Fruit fly (Drosophila melanogaster) whole organism, embryonic: ENCODE results near the gene CG13631.

ENCODE experiments used
- ATbp ChIP-seq: fragments of 200-800 bp; sonication (Bioruptor generic); optimal IDR thresholded peaks from 2 replicates; lab custom pipeline; 2017; ENCODE audit warnings: missing biosample characterization, mild to moderate bottlenecking, missing genetic modification characterization, missing genetic modification reagents
- Abd-B ChIP-seq: fragments of 200-800 bp; sonication (Bioruptor generic); optimal IDR thresholded peaks from 2 replicates; lab custom pipeline; 2018; ENCODE audit warnings: missing biosample characterization, mild to moderate bottlenecking, missing genetic modification characterization, moderate library complexity
- B-H2 ChIP-seq: fragments of 200-800 bp; sonication (Bioruptor generic); optimal IDR thresholded peaks from 2 replicates; lab custom pipeline; 2018; ENCODE audit warnings: missing biosample characterization, mild to moderate bottlenecking, missing genetic modification characterization
- Blimp-1 ChIP-seq: fragments of 200-800 bp; sonication (Bioruptor generic); optimal IDR thresholded peaks from 3 replicates; lab custom pipeline; 2018; ENCODE audit warnings: missing biosample characterization, missing genetic modification characterization, mild to moderate bottlenecking, moderate library complexity, missing genetic modification reagents
- CG10959 ChIP-seq: fragments of 200-800 bp; sonication (Bioruptor generic); IDR thresholded peaks from 2 replicates; pipeline ENCODE4 v1.3.6; 2022; ENCODE audit warnings: missing biosample characterization, missing genetic modification characterization
- CG11456 ChIP-seq: fragments of 200-800 bp; sonication (Bioruptor generic); IDR thresholded peaks from 3 replicates; pipeline ENCODE4 v1.3.6; 2022; ENCODE audit warnings: missing biosample characterization, missing genetic modification characterization
- CG11723 ChIP-seq: fragments of 200-800 bp; sonication (Bioruptor generic); optimal IDR thresholded peaks from 2 replicates; lab custom pipeline; 2017; ENCODE audit warnings: missing biosample characterization, mild to moderate bottlenecking, missing genetic modification characterization
- CG12104 ChIP-seq: fragments of 200-800 bp; sonication (Bioruptor generic); optimal IDR thresholded peaks from 3 replicates; lab custom pipeline; 2016; ENCODE audit warnings: missing biosample characterization, missing genetic modification characterization
- CG12659 ChIP-seq: fragments of 200-800 bp; sonication (Bioruptor generic); optimal IDR thresholded peaks from 3 replicates; lab custom pipeline; 2017; ENCODE audit warnings: mild to moderate bottlenecking, missing biosample characterization, missing genetic modification reagents, missing genetic modification characterization
- CG13123 ChIP-seq: fragments of 200-800 bp; sonication (Bioruptor generic); optimal IDR thresholded peaks from 2 replicates; lab custom pipeline; 2016; ENCODE audit warnings: missing biosample characterization, missing genetic modification characterization
- CG13894 ChIP-seq: fragments of 200-800 bp; sonication (Bioruptor generic); optimal IDR thresholded peaks from 3 replicates; lab custom pipeline; 2018; ENCODE audit warnings: missing biosample characterization, mild to moderate bottlenecking, missing genetic modification characterization, moderate library complexity
- CG15601 ChIP-seq: fragments of 200-800 bp; sonication (Bioruptor generic); optimal IDR thresholded peaks from 3 replicates; lab custom pipeline; 2019; ENCODE audit warnings: missing biosample characterization, mild to moderate bottlenecking, missing genetic modification characterization, moderate library complexity
- CG1602 ChIP-seq: fragments of 200-800 bp; sonication (Bioruptor generic); optimal IDR thresholded peaks from 3 replicates; lab custom pipeline; 2016; ENCODE audit warnings: missing biosample characterization, missing genetic modification characterization
- CG17802 ChIP-seq: fragments of 200-800 bp; sonication (Bioruptor generic); optimal IDR thresholded peaks from 2 replicates; lab custom pipeline; 2018; ENCODE audit warnings: missing biosample characterization, mild to moderate bottlenecking, missing genetic modification characterization, moderate library complexity
- CG18476 ChIP-seq: fragments of 200-800 bp; sonication (Bioruptor generic); optimal IDR thresholded peaks from 2 replicates; lab custom pipeline; 2016; ENCODE audit warnings: missing biosample characterization, mild to moderate bottlenecking, missing genetic modification characterization
- CG18619 ChIP-seq: fragments of 200-800 bp; sonication (Bioruptor generic); optimal IDR thresholded peaks from 3 replicates; lab custom pipeline; 2017; ENCODE audit warnings: missing biosample characterization, mild to moderate bottlenecking, missing genetic modification characterization
- CG2129 ChIP-seq: fragments of 200-800 bp; sonication (Bioruptor generic); IDR thresholded peaks from 2 replicates; pipeline ENCODE4 v1.3.6; 2022; ENCODE audit warnings: missing biosample characterization, missing genetic modification characterization; ENCODE audit not compliant: partially characterized antibody
- CG3065 ChIP-seq: fragments of 200-800 bp; sonication (Bioruptor generic); optimal IDR thresholded peaks from 2 replicates; lab custom pipeline; 2016; ENCODE audit warnings: missing biosample characterization, missing genetic modification characterization
- CG3163 ChIP-seq: fragments of 200-800 bp; sonication (Bioruptor generic); optimal IDR thresholded peaks from 3 replicates; lab custom pipeline; 2016; ENCODE audit warnings: missing biosample characterization, missing genetic modification characterization
- CG3847 ChIP-seq: fragments of 200-800 bp; sonication (Bioruptor generic); IDR thresholded peaks from 2 replicates; pipeline ENCODE4 v1.3.6; 2022; ENCODE audit warnings: missing biosample characterization, missing genetic modification characterization
- CG4404 ChIP-seq: fragments of 200-800 bp; sonication (Bioruptor generic); IDR thresholded peaks from 2 replicates; pipeline ENCODE4 v1.3.6; 2022; ENCODE audit warnings: missing biosample characterization, missing genetic modification characterization
- CG4424 ChIP-seq: fragments of 200-800 bp; sonication (Bioruptor generic); optimal IDR thresholded peaks from 3 replicates; lab custom pipeline; 2016; ENCODE audit warnings: missing biosample characterization, missing genetic modification characterization
- CG8765 ChIP-seq: fragments of 200-800 bp; sonication (Bioruptor generic); IDR thresholded peaks from 2 replicates; pipeline ENCODE4 v1.3.6; 2022; ENCODE audit warnings: missing biosample characterization, missing genetic modification characterization
- CG9609 ChIP-seq: fragments of 200-800 bp; sonication (Bioruptor generic); optimal IDR thresholded peaks from 3 replicates; lab custom pipeline; 2016; ENCODE audit warnings: missing biosample characterization, missing genetic modification characterization
- Dfd ChIP-seq, 2 experiments: fragments of >200 bp; optimal IDR thresholded peaks; 2 replicates each; lab custom pipeline; 2017; ENCODE audit warnings: missing biosample characterization in 2 of 2, missing genetic modification characterization in 2 of 2
- Dip2 ChIP-seq: fragments of 200-800 bp; sonication (Bioruptor generic); IDR thresholded peaks from 2 replicates; pipeline ENCODE4 v1.3.6; 2022; ENCODE audit warnings: missing biosample characterization, missing genetic modification characterization
- Elba2 ChIP-seq: fragments of 200-800 bp; sonication (Bioruptor generic); optimal IDR thresholded peaks from 3 replicates; lab custom pipeline; 2016; ENCODE audit warnings: missing biosample characterization, missing genetic modification characterization
- Gug ChIP-seq: fragments of 200-800 bp; sonication (Bioruptor generic); IDR thresholded peaks from 4 replicates; pipeline ENCODE4 v1.3.6; 2022; ENCODE audit warnings: missing biosample characterization, missing genetic modification characterization
- HLHmδ ChIP-seq: fragments of 200-800 bp; sonication (Bioruptor generic); optimal IDR thresholded peaks from 2 replicates; lab custom pipeline; 2018; ENCODE audit warnings: missing biosample characterization, mild to moderate bottlenecking, missing genetic modification characterization, moderate library complexity
- Hand ChIP-seq: fragments of 200-800 bp; sonication (Bioruptor generic); optimal IDR thresholded peaks from 2 replicates; lab custom pipeline; 2017; ENCODE audit warnings: mild to moderate bottlenecking, missing biosample characterization, missing genetic modification reagents, missing genetic modification characterization
- Lpt ChIP-seq: fragments of >200 bp; optimal IDR thresholded peaks from 2 replicates; lab custom pipeline; 2018; ENCODE audit warnings: missing biosample characterization, missing genetic modification characterization
- Pdp1 ChIP-seq, 2 experiments: fragments of 200-800 bp; sonication (Bioruptor generic); optimal IDR thresholded peaks; 3 replicates each; lab custom pipeline; 2016; ENCODE audit warnings: missing biosample characterization in 2 of 2, missing genetic modification characterization in 2 of 2, mild to moderate bottlenecking in 1 of 2, moderate library complexity in 1 of 2
- Stat92E ChIP-seq, 3 experiments: fragments of >200 bp in 2 of 3; fragments of 200-800 bp in 1 of 3; sonication (Bioruptor generic) in 1 of 3; optimal IDR thresholded peaks; 2 replicates each; lab custom pipeline; 2017 to 2019; ENCODE audit warnings: missing biosample characterization in 3 of 3, missing genetic modification characterization in 3 of 3, mild to moderate bottlenecking in 1 of 3, moderate library complexity in 1 of 3
- Taf1 ChIP-seq: fragments of 200-800 bp; sonication (Bioruptor generic); IDR thresholded peaks from 2 replicates; pipeline ENCODE4 v1.3.6; 2022; ENCODE audit warnings: missing biosample characterization, missing genetic modification characterization
- YL-1 ChIP-seq: fragments of 200-800 bp; sonication (Bioruptor generic); optimal IDR thresholded peaks from 3 replicates; lab custom pipeline; 2017; ENCODE audit warnings: missing biosample characterization, mild to moderate bottlenecking, missing genetic modification characterization
- cad ChIP-seq: fragments of >200 bp; optimal IDR thresholded peaks from 2 replicates; lab custom pipeline; 2017; ENCODE audit warnings: missing biosample characterization, missing genetic modification characterization
- ems ChIP-seq: fragments of 200-800 bp; sonication (Bioruptor generic); optimal IDR thresholded peaks from 3 replicates; lab custom pipeline; 2016; ENCODE audit warnings: missing biosample characterization, missing genetic modification characterization
- ham ChIP-seq: fragments of 200-800 bp; sonication (Bioruptor generic); IDR thresholded peaks from 2 replicates; pipeline ENCODE4 v1.3.6; 2022; ENCODE audit warnings: missing biosample characterization, missing genetic modification characterization
- hbn ChIP-seq: fragments of 200-800 bp; sonication (Bioruptor generic); IDR thresholded peaks from 2 replicates; pipeline ENCODE4 v1.3.6; 2022; ENCODE audit warnings: missing biosample characterization, missing genetic modification characterization; ENCODE audit not compliant: partially characterized antibody
- hth ChIP-seq: fragments of >200 bp; optimal IDR thresholded peaks from 2 replicates; lab custom pipeline; 2017; ENCODE audit warnings: inconsistent platforms
- kah ChIP-seq: fragments of 200-800 bp; sonication (Bioruptor generic); optimal IDR thresholded peaks from 2 replicates; lab custom pipeline; 2018; ENCODE audit warnings: missing biosample characterization, mild to moderate bottlenecking, missing genetic modification characterization
- kay ChIP-seq: fragments of 200-800 bp; sonication (Bioruptor generic); optimal IDR thresholded peaks from 2 replicates; lab custom pipeline; 2016; ENCODE audit warnings: missing biosample characterization, missing genetic modification characterization
- mld ChIP-seq: fragments of 200-800 bp; sonication (Bioruptor generic); IDR thresholded peaks from 3 replicates; pipeline ENCODE4 v1.3.6; 2022; ENCODE audit warnings: missing biosample characterization, missing genetic modification characterization; ENCODE audit not compliant: partially characterized antibody
- otp ChIP-seq: fragments of 200-800 bp; sonication (Bioruptor generic); IDR thresholded peaks from 3 replicates; pipeline ENCODE4, ENCODE4 v1.3.6; 2022; ENCODE audit warnings: missing biosample characterization, missing genetic modification characterization
- row ChIP-seq: fragments of 200-800 bp; sonication (Bioruptor generic); IDR thresholded peaks from 3 replicates; pipeline ENCODE4 v1.3.6; 2022; ENCODE audit warnings: missing biosample characterization, missing genetic modification characterization
- sens-2 ChIP-seq: fragments of 200-800 bp; sonication (Bioruptor generic); IDR thresholded peaks from 2 replicates; pipeline ENCODE4 v1.3.6; 2022; ENCODE audit warnings: missing biosample characterization, missing genetic modification characterization
- stc ChIP-seq: fragments of 200-800 bp; sonication (Bioruptor generic); IDR thresholded peaks from 2 replicates; pipeline ENCODE4 v1.3.6; 2022; ENCODE audit warnings: missing biosample characterization, missing genetic modification characterization
- stwl ChIP-seq: fragments of 200-800 bp; sonication (Bioruptor generic); optimal IDR thresholded peaks from 3 replicates; lab custom pipeline; 2018; ENCODE audit warnings: missing biosample characterization, mild to moderate bottlenecking, missing genetic modification characterization, moderate library complexity
- tna ChIP-seq: fragments of 200-800 bp; sonication (Bioruptor generic); IDR thresholded peaks from 2 replicates; pipeline ENCODE4 v1.3.6; 2022; ENCODE audit warnings: missing biosample characterization, missing genetic modification characterization; ENCODE audit not compliant: partially characterized antibody
- zen ChIP-seq: fragments of 200-800 bp; sonication (Bioruptor generic); optimal IDR thresholded peaks from 3 replicates; lab custom pipeline; 2018; ENCODE audit warnings: missing biosample characterization, mild to moderate bottlenecking, missing genetic modification characterization, moderate library complexity

The CG13631 gene

dm6 chr3R:24813637-24814301 lies 44.6 kb downstream of the CG13631 start, which contains the start of the genes lili and CG34150 (continued):
- TF ChIP-seq Hand (no peak), stwl (tag; lab: Kevin White, UChicago) (peak; percentile 75), CG11456 (GFP tag; lab: Robert Waterston, UW) (peak; percentile 77; the same call in 2 of the 3 replicates), Dip2 (no peak), otp (GFP tag; lab: Robert Waterston, UW) (no peak), CG1602 (GFP tag; lab: Kevin White, UChicago) (peak; percentile 70), Gug (GFP tag; lab: Robert Waterston, UW) (peak; percentile 57; the same call in 3 of the 4 replicates), CG12659 (GFP tag; lab: Kevin White, UChicago) (peak; percentile 80), CG4424 (peak; percentile 78), CG3163 (GFP tag; lab: Kevin White, UChicago) (peak; percentile 34), CG9609 (GFP tag; lab: Kevin White, UChicago) (peak; percentile 69), sens-2 (GFP tag; lab: Robert Waterston, UW) (no peak), CG4404 (peak; percentile 40; the same call in 1 of the 2 replicates), zen (tag; lab: Kevin White, UChicago) (peak; percentile 54), kay (peak; percentile 63), ATbp (GFP tag; lab: Kevin White, UChicago) (no peak), Abd-B (GFP tag; lab: Kevin White, UChicago) (peak; percentile 78), CG18476 (GFP tag; lab: Kevin White, UChicago) (peak; percentile 57), stc (GFP tag; lab: Robert Waterston, UW) (peak; percentile 56), hbn (GFP tag; lab: Robert Waterston, UW) (peak; percentile 75), CG11723 (GFP tag; lab: Kevin White, UChicago) (peak; percentile 11), ham (no peak), CG15601 (tag; lab: Kevin White, UChicago) (peak; percentile 84), Pdp1 (GFP tag; optimal IDR thresholded peaks at IDR 0.05; lab: Kevin White, UChicago) (peak; percentile 65 to 66), Dfd (GFP tag; optimal IDR thresholded peaks at IDR 0.05; lab: Kevin White, UChicago) (no peak), CG12104 (GFP tag; lab: Kevin White, UChicago) (peak; percentile 52), B-H2 (GFP tag; lab: Kevin White, UChicago) (peak; percentile 86), ems (GFP tag; lab: Kevin White, UChicago) (peak; percentile 70), Blimp-1 (GFP tag; lab: Kevin White, UChicago) (peak; percentile 76), CG18619 (GFP tag; lab: Kevin White, UChicago) (peak; percentile 42), Elba2 (no peak), Lpt (GFP tag; lab: Kevin White, UChicago) (no peak), CG3065 (GFP tag; lab: Kevin White, UChicago) (no peak), CG10959 (GFP tag; lab: Robert Waterston, UW) (no peak), CG13894 (tag; lab: Kevin White, UChicago) (peak; percentile 80), CG17802 (tag; lab: Kevin White, UChicago) (no peak), Taf1 (peak; percentile 77), CG3847 (GFP tag; lab: Robert Waterston, UW) (peak; percentile 89), kah (GFP tag; lab: Kevin White, UChicago) (no peak), CG8765 (GFP tag; lab: Robert Waterston, UW) (no peak), CG13123 (peak; percentile 58), YL-1 (GFP tag; lab: Kevin White, UChicago) (peak; percentile 79), hth (lab: Kevin White, UChicago) (no peak), CG2129 (GFP tag; lab: Robert Waterston, UW) (peak; percentile 41; the same call in 1 of the 2 replicates), cad (GFP tag; lab: Kevin White, UChicago) (no peak), HLHmδ (GFP tag; lab: Kevin White, UChicago) (no peak), tna (GFP tag; lab: Robert Waterston, UW) (peak; percentile 16; the same call in 1 of the 2 replicates), row (GFP tag; lab: Robert Waterston, UW) (peak; percentile 90), mld (GFP tag; lab: Robert Waterston, UW) (no peak), Stat92E (GFP tag; optimal IDR thresholded peaks at IDR 0.05; lab: Kevin White, UChicago) (no peak)
